Worm (Caenorhabditis elegans): ENCODE measurements around the gene daf-6.

Gene daf-6

ce11 chrX:14872817-14873469, 15.3 kb upstream of the daf-6 start, which contains the start of gene F31F6.3:
Gene F31F6.3 (minus strand): TSS chrX:14872867.
- TF ChIP-seq ceh-9 (tag; optimal IDR thresholded peaks at IDR 0.05) (no peak), nfya-1 (tag; optimal IDR thresholded peaks at IDR 0.05; ENCODE audit: insufficient read depth) (no peak), ztf-4 (tag; optimal IDR thresholded peaks at IDR 0.05) (no peak), fos-1 (tag; optimal IDR thresholded peaks at IDR 0.05) (no peak), ceh-28 (tag; optimal IDR thresholded peaks at IDR 0.05) (no peak), lin-15B (tag; optimal IDR thresholded peaks at IDR 0.05) (no peak), ZK546.5 (tag; optimal IDR thresholded peaks at IDR 0.05) (no peak)

DNA sequence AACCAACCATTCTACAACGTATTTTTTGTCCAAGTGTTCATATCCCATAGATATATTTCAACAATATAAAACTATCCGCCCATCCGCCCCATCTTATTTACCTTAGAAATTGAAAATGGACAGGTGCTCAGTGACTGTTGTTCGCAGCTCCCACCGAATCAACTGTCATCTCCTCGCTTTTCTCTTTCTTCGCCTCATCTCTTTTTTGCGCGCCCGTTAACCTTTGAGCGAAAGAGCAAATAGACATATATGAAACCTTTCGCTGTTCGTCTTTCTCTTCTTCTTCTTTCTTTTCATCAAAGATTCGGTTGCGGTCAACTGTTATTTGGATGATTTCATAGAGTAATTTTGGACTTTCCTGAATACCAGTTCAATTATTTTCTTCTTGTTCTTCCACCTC, 12.6 kb upstream of the daf-6 start, which contains the start of gene sssh-1:
sssh-1 (plus strand) TSS at position 301 of the 400 bp plus-strand sequence.
- no peak for TF ChIP-seq ZK546.5 (tag; optimal IDR thresholded peaks at IDR 0.05)
- no peak for TF ChIP-seq ztf-11 (tag; optimal IDR thresholded peaks at IDR 0.05)
- no peak for TF ChIP-seq nhr-43 (tag; optimal IDR thresholded peaks at IDR 0.05; ENCODE audit: poor library complexity, severe bottlenecking)
- no peak for TF ChIP-seq ama-1 (optimal IDR thresholded peaks at IDR 0.05)
- TF ChIP-seq nhr-77 (tag; optimal IDR thresholded peaks at IDR 0.05), result no peak
- no peak for TF ChIP-seq aly-2 (tag; optimal IDR thresholded peaks at IDR 0.05)
- peak; percentile 51 for TF ChIP-seq pha-4 (tag; optimal IDR thresholded peaks at IDR 0.05)

ce11 chrX:14877691-14878090, 10.6 kb upstream of the daf-6 start:
- no peak for TF ChIP-seq nhr-11 (tag; optimal IDR thresholded peaks at IDR 0.05)
- no peak for TF ChIP-seq ztf-11 (tag; optimal IDR thresholded peaks at IDR 0.05)
- TF ChIP-seq unc-39 (tag; optimal IDR thresholded peaks at IDR 0.05), result no peak

ce11 chrX:14881119-14881518, 7.2 kb upstream of the daf-6 start, which contains the start of gene flp-8:
Gene flp-8 (plus strand): TSS chrX:14881419.
- no peak for TF ChIP-seq ceh-9 (tag; optimal IDR thresholded peaks at IDR 0.05)
- TF ChIP-seq eor-1 (tag; optimal IDR thresholded peaks at IDR 0.05), result no peak
- no peak for TF ChIP-seq lin-39 (tag; optimal IDR thresholded peaks at IDR 0.05)
- TF ChIP-seq tbx-2 (tag; optimal IDR thresholded peaks at IDR 0.05), result no peak
- TF ChIP-seq daf-12 (tag; optimal IDR thresholded peaks at IDR 0.05), result no peak
- no peak for TF ChIP-seq nhr-25 (tag; optimal IDR thresholded peaks at IDR 0.05)
- no peak for TF ChIP-seq ceh-28 (tag; optimal IDR thresholded peaks at IDR 0.05)
- no peak for TF ChIP-seq skn-1 (tag; optimal IDR thresholded peaks at IDR 0.05)
- no peak for TF ChIP-seq ceh-16 (tag; optimal IDR thresholded peaks at IDR 0.05)
- no peak for TF ChIP-seq elt-1 (tag; optimal IDR thresholded peaks at IDR 0.05)
- TF ChIP-seq ceh-82 (tag; optimal IDR thresholded peaks at IDR 0.05), result no peak
- TF ChIP-seq fkh-10 (GFP tag; optimal IDR thresholded peaks at IDR 0.05), result no peak
- TF ChIP-seq mdl-1 (tag; optimal IDR thresholded peaks at IDR 0.05), result no peak

DNA sequence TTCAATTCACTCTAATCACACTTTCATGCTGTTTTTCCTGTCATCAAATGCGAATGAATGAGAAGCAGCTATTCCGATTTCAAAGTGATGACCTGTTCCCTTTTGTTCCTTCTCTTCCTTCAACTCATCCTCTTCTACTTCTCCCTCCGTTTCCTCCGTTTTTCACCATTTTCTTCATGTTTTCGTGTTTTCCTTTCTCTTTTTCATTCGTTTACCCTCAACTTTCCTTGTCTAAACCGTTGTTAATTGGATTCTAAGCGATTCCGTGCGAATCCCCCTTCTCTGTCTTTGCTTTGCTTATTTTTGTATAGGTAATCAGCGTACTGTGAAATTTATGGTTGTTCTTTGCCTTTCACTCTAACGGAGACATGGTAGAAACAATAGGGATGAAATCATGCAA, 2.4 kb upstream of the daf-6 start:
- TF ChIP-seq nhr-67 (tag; optimal IDR thresholded peaks at IDR 0.05) (no peak), ZK546.5 (tag; optimal IDR thresholded peaks at IDR 0.05) (no peak), elt-3 (tag; optimal IDR thresholded peaks at IDR 0.05) (no peak), ztf-11 (tag; optimal IDR thresholded peaks at IDR 0.05) (no peak), lin-39 (tag; optimal IDR thresholded peaks at IDR 0.05) (no peak), pqm-1 (tag; optimal IDR thresholded peaks at IDR 0.05) (no peak), unc-62 (GFP tag; optimal IDR thresholded peaks at IDR 0.05) (no peak), snpc-4 (tag; optimal IDR thresholded peaks at IDR 0.05) (no peak), nhr-76 (tag; optimal IDR thresholded peaks at IDR 0.05) (no peak), nhr-11 (tag; optimal IDR thresholded peaks at IDR 0.05) (no peak), zag-1 (tag; optimal IDR thresholded peaks at IDR 0.05) (no peak), ceh-16 (tag; optimal IDR thresholded peaks at IDR 0.05) (no peak)

DNA sequence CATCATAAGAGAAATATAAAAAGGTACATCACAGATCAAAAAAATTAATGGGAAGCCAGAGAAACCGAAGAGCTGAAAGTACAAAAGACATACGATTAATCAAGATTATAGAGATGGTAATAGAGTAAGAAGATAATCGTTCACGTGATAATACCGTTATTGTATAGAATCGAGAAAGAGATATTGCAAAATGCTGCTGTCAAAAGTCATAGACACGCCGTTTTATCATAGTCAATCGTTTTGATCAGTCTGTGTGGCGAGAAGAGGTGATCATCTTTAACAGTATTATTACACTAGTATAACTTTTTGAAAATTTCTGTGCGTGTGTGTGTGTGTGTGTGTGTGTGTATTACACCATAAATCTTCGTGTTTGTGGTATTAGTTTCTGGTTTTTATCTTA, 6.1 kb downstream of the daf-6 start:
- peak; percentile 68 for TF ChIP-seq nhr-25 (tag; optimal IDR thresholded peaks at IDR 0.05)
- no peak for TF ChIP-seq ztf-11 (tag; optimal IDR thresholded peaks at IDR 0.05)
- TF ChIP-seq nhr-43 (tag; optimal IDR thresholded peaks at IDR 0.05; ENCODE audit: poor library complexity, severe bottlenecking), result peak; percentile 85
- peak; percentile 42 for TF ChIP-seq nhr-23 (tag; optimal IDR thresholded peaks at IDR 0.05)
- TF ChIP-seq tbx-2 (tag; optimal IDR thresholded peaks at IDR 0.05), result no peak
- no peak for TF ChIP-seq unc-62 (GFP tag; optimal IDR thresholded peaks at IDR 0.05)
- TF ChIP-seq hmg-11 (tag; optimal IDR thresholded peaks at IDR 0.05), result no peak
- TF ChIP-seq nhr-28 (tag; optimal IDR thresholded peaks at IDR 0.05), result no peak
- TF ChIP-seq elt-3 (tag; optimal IDR thresholded peaks at IDR 0.05), result peak in 1 of 3 experiments; percentile 53
- no peak for TF ChIP-seq lin-39 (tag; optimal IDR thresholded peaks at IDR 0.05)
- TF ChIP-seq eor-1 (tag; optimal IDR thresholded peaks at IDR 0.05), result no peak
